Fruit fly (Drosophila melanogaster) whole organism, embryonic: ENCODE results near the gene CG12783.
A peak's percentile ranks its signal among the peaks of the same experiment; 100 is the strongest.

Source experiments
- Asciz ChIP-seq: fragments of 200-800 bp; sonication (Bioruptor generic); optimal IDR thresholded peaks from 2 replicates; lab custom pipeline; 2017; ENCODE audit warnings: missing biosample characterization, mild to moderate bottlenecking, missing genetic modification characterization, missing genetic modification reagents
- Atf3 ChIP-seq: fragments of 200-800 bp; sonication (Bioruptor generic); optimal IDR thresholded peaks from 3 replicates; lab custom pipeline; 2016; ENCODE audit warnings: missing biosample characterization, missing genetic modification characterization
- Blimp-1 ChIP-seq: fragments of 200-800 bp; sonication (Bioruptor generic); optimal IDR thresholded peaks from 3 replicates; lab custom pipeline; 2018; ENCODE audit warnings: missing biosample characterization, missing genetic modification characterization, mild to moderate bottlenecking, moderate library complexity, missing genetic modification reagents
- CG10274 ChIP-seq: fragments of 200-800 bp; sonication (Bioruptor generic); optimal IDR thresholded peaks from 3 replicates; lab custom pipeline; 2017; ENCODE audit warnings: missing biosample characterization, mild to moderate bottlenecking, missing genetic modification characterization
- CG10959 ChIP-seq: fragments of 200-800 bp; sonication (Bioruptor generic); IDR thresholded peaks from 2 replicates; pipeline ENCODE4 v1.3.6; 2022; ENCODE audit warnings: missing biosample characterization, missing genetic modification characterization
- CG13775 ChIP-seq: fragments of 200-800 bp; sonication (Bioruptor generic); optimal IDR thresholded peaks from 3 replicates; lab custom pipeline; 2017; ENCODE audit warnings: missing biosample characterization, mild to moderate bottlenecking, missing genetic modification characterization
- CG15696 ChIP-seq: fragments of 200-800 bp; sonication (Bioruptor generic); optimal IDR thresholded peaks from 2 replicates; lab custom pipeline; 2019; ENCODE audit warnings: missing biosample characterization, mild to moderate bottlenecking, missing genetic modification characterization, moderate library complexity
- CG17361 ChIP-seq: fragments of 200-800 bp; sonication (Bioruptor generic); IDR thresholded peaks from 3 replicates; pipeline ENCODE4 v1.3.6; 2022; ENCODE audit warnings: missing biosample characterization, missing genetic modification characterization
- CG3065 ChIP-seq: fragments of 200-800 bp; sonication (Bioruptor generic); optimal IDR thresholded peaks from 2 replicates; lab custom pipeline; 2016; ENCODE audit warnings: missing biosample characterization, missing genetic modification characterization
- CG4282 ChIP-seq: fragments of 200-800 bp; sonication (Bioruptor generic); optimal IDR thresholded peaks from 2 replicates; lab custom pipeline; 2016; ENCODE audit warnings: missing biosample characterization, missing genetic modification characterization
- CG6791 ChIP-seq: fragments of 200-800 bp; sonication (Bioruptor generic); IDR thresholded peaks from 3 replicates; pipeline ENCODE4 v1.3.6; 2022; ENCODE audit warnings: missing biosample characterization, missing genetic modification characterization; ENCODE audit not compliant: partially characterized antibody
- CG7357 ChIP-seq: fragments of 200-800 bp; sonication (Bioruptor generic); IDR thresholded peaks from 3 replicates; pipeline ENCODE4 v1.3.6; 2022; ENCODE audit warnings: missing biosample characterization, missing genetic modification characterization
- CG8359 ChIP-seq: fragments of 200-800 bp; sonication (Bioruptor generic); optimal IDR thresholded peaks from 2 replicates; lab custom pipeline; 2017; ENCODE audit warnings: missing biosample characterization, mild to moderate bottlenecking, missing genetic modification characterization, borderline replicate concordance
- CTCF ChIP-seq: fragments of 200-800 bp; sonication (Bioruptor generic); optimal IDR thresholded peaks from 2 replicates; lab custom pipeline; 2017; ENCODE audit warnings: missing biosample characterization, mild to moderate bottlenecking, missing genetic modification characterization, moderate library complexity
- Doc3 ChIP-seq: fragments of 200-800 bp; sonication (Bioruptor generic); IDR thresholded peaks from 3 replicates; pipeline ENCODE4 v1.3.6; 2022; ENCODE audit warnings: missing biosample characterization, missing genetic modification characterization; ENCODE audit not compliant: partially characterized antibody
- Drgx ChIP-seq: fragments of 200-800 bp; sonication (Bioruptor generic); IDR thresholded peaks from 2 replicates; pipeline ENCODE4 v1.3.6; 2022; ENCODE audit warnings: missing biosample characterization, missing genetic modification characterization
- H2.0 ChIP-seq: fragments of 200-800 bp; sonication (Bioruptor generic); IDR thresholded peaks from 2 replicates; pipeline ENCODE4 v1.3.6; 2022; ENCODE audit warnings: missing biosample characterization, missing genetic modification characterization
- HmgD ChIP-seq: fragments of 200-800 bp; sonication (Bioruptor generic); optimal IDR thresholded peaks from 3 replicates; lab custom pipeline; 2016; ENCODE audit warnings: missing biosample characterization, missing genetic modification characterization
- Hmr ChIP-seq: fragments of 200-800 bp; sonication (Bioruptor generic); optimal IDR thresholded peaks from 3 replicates; lab custom pipeline; 2017; ENCODE audit warnings: mild to moderate bottlenecking, missing biosample characterization, missing genetic modification reagents, missing genetic modification characterization
- MESR4 ChIP-seq: fragments of 200-800 bp; sonication (Bioruptor generic); optimal IDR thresholded peaks from 2 replicates; lab custom pipeline; 2018; ENCODE audit warnings: missing biosample characterization, mild to moderate bottlenecking, missing genetic modification characterization, moderate library complexity
- Meics ChIP-seq: fragments of 200-800 bp; sonication (Bioruptor generic); optimal IDR thresholded peaks from 2 replicates; lab custom pipeline; 2017; ENCODE audit warnings: missing biosample characterization, mild to moderate bottlenecking, missing genetic modification characterization
- NFAT ChIP-seq: fragments of 200-800 bp; sonication (Bioruptor generic); IDR thresholded peaks from 2 replicates; pipeline ENCODE4 v1.3.6; 2022; ENCODE audit warnings: missing biosample characterization, missing genetic modification characterization
- Nf-YB ChIP-seq: fragments of 200-800 bp; sonication (Bioruptor generic); optimal IDR thresholded peaks from 3 replicates; lab custom pipeline; 2019; ENCODE audit warnings: missing biosample characterization, mild to moderate bottlenecking, missing genetic modification characterization, moderate library complexity
- Side ChIP-seq: fragments of 200-800 bp; sonication (Bioruptor generic); optimal IDR thresholded peaks from 2 replicates; lab custom pipeline; 2016; ENCODE audit warnings: missing biosample characterization, missing genetic modification characterization
- Ssrp ChIP-seq: fragments of 200-800 bp; sonication (Bioruptor generic); optimal IDR thresholded peaks from 2 replicates; lab custom pipeline; 2018; ENCODE audit warnings: missing biosample characterization, mild to moderate bottlenecking, missing genetic modification characterization, moderate library complexity
- Trl ChIP-seq, 3 experiments: fragments of >200 bp in 2 of 3; fragments of 200-800 bp in 1 of 3; sonication (Bioruptor generic) in 1 of 3; optimal IDR thresholded peaks; 2 replicates in 1 of 3; 3 replicates in 2 of 3; lab custom pipeline; 2016 to 2017; ENCODE audit warnings: missing biosample characterization in 1 of 3, missing genetic modification characterization in 1 of 3
- aop ChIP-seq: fragments of 200-800 bp; sonication (Bioruptor generic); IDR thresholded peaks from 2 replicates; pipeline ENCODE4 v1.3.6; 2022; ENCODE audit warnings: missing biosample characterization, missing genetic modification characterization
- ap ChIP-seq: fragments of 200-800 bp; sonication (Bioruptor generic); IDR thresholded peaks from 2 replicates; pipeline ENCODE4 v1.3.6; 2022; ENCODE audit warnings: missing biosample characterization, missing genetic modification characterization
- bigmax ChIP-seq: fragments of 200-800 bp; sonication (Bioruptor generic); optimal IDR thresholded peaks from 2 replicates; lab custom pipeline; 2018; ENCODE audit warnings: missing biosample characterization, mild to moderate bottlenecking, missing genetic modification characterization
- bsh ChIP-seq, 2 experiments: fragments of 200-800 bp; sonication (Bioruptor generic); optimal IDR thresholded peaks; 2 replicates each; lab custom pipeline; 2017 to 2018; ENCODE audit warnings: mild to moderate bottlenecking in 2 of 2, missing biosample characterization in 2 of 2, missing genetic modification characterization in 2 of 2, moderate library complexity in 1 of 2
- chn ChIP-seq: fragments of 200-800 bp; sonication (Bioruptor generic); optimal IDR thresholded peaks from 2 replicates; lab custom pipeline; 2016; ENCODE audit warnings: missing biosample characterization, missing genetic modification characterization
- cwo ChIP-seq: fragments of 200-800 bp; sonication (Bioruptor generic); optimal IDR thresholded peaks from 3 replicates; lab custom pipeline; 2017; ENCODE audit warnings: missing biosample characterization, missing genetic modification characterization, mild to moderate bottlenecking, moderate library complexity, missing genetic modification reagents
- dati ChIP-seq: fragments of 200-800 bp; sonication (Bioruptor generic); IDR thresholded peaks from 2 replicates; pipeline ENCODE4 v1.3.6; 2022; ENCODE audit warnings: missing biosample characterization, missing genetic modification characterization
- dysf ChIP-seq: fragments of 200-800 bp; sonication (Bioruptor generic); IDR thresholded peaks from 3 replicates; pipeline ENCODE4 v1.3.6; 2022; ENCODE audit warnings: missing biosample characterization, missing genetic modification characterization
- eve ChIP-seq, 2 experiments: fragments of >200 bp; optimal IDR thresholded peaks; 2 replicates each; lab custom pipeline; 2017; ENCODE audit warnings: missing biosample characterization in 2 of 2, missing genetic modification characterization in 2 of 2
- eyg ChIP-seq: fragments of 200-800 bp; sonication (Bioruptor generic); optimal IDR thresholded peaks from 3 replicates; lab custom pipeline; 2016; ENCODE audit warnings: missing biosample characterization, missing genetic modification characterization
- fd64A ChIP-seq: fragments of 200-800 bp; sonication (Bioruptor generic); optimal IDR thresholded peaks from 3 replicates; lab custom pipeline; 2018; ENCODE audit warnings: missing biosample characterization, mild to moderate bottlenecking, missing genetic modification characterization
- gcm2 ChIP-seq: fragments of 200-800 bp; sonication (Bioruptor generic); optimal IDR thresholded peaks from 2 replicates; lab custom pipeline; 2016; ENCODE audit warnings: missing biosample characterization, missing genetic modification characterization
- grn ChIP-seq: fragments of 200-800 bp; sonication (Bioruptor generic); optimal IDR thresholded peaks from 3 replicates; lab custom pipeline; 2017; ENCODE audit warnings: missing biosample characterization, missing genetic modification characterization
- gsb ChIP-seq: fragments of 200-800 bp; sonication (Bioruptor generic); IDR thresholded peaks from 2 replicates; pipeline ENCODE4 v1.3.6; 2022; ENCODE audit warnings: missing biosample characterization, missing genetic modification characterization
- her ChIP-seq: fragments of 200-800 bp; sonication (Bioruptor generic); optimal IDR thresholded peaks from 2 replicates; lab custom pipeline; 2016; ENCODE audit warnings: missing biosample characterization, missing genetic modification characterization
- odd ChIP-seq: fragments of 200-800 bp; sonication (Bioruptor generic); optimal IDR thresholded peaks from 2 replicates; lab custom pipeline; 2017; ENCODE audit warnings: missing biosample characterization, mild to moderate bottlenecking, missing genetic modification characterization
- pros ChIP-seq: fragments of 200-800 bp; sonication (Bioruptor generic); optimal IDR thresholded peaks from 3 replicates; lab custom pipeline; 2019; ENCODE audit warnings: missing biosample characterization, mild to moderate bottlenecking, missing genetic modification characterization, moderate library complexity
- pum ChIP-seq: fragments of 200-800 bp; sonication (Bioruptor generic); optimal IDR thresholded peaks from 2 replicates; lab custom pipeline; 2016; ENCODE audit warnings: missing biosample characterization, missing genetic modification characterization
- sc ChIP-seq, 3 experiments: fragments of >200 bp in 2 of 3; fragments of 200-800 bp in 1 of 3; sonication (Bioruptor generic) in 1 of 3; optimal IDR thresholded peaks; 2 replicates in 2 of 3; 3 replicates in 1 of 3; lab custom pipeline; 2017; ENCODE audit warnings: mild to moderate bottlenecking in 1 of 3, missing biosample characterization in 1 of 3, missing genetic modification characterization in 1 of 3, missing genetic modification reagents in 1 of 3
- slbo ChIP-seq: fragments of 200-800 bp; sonication (Bioruptor generic); IDR thresholded peaks from 2 replicates; pipeline ENCODE4 v1.3.6; 2022; ENCODE audit warnings: missing biosample characterization, missing genetic modification characterization
- tll ChIP-seq, 2 experiments: fragments of 200-800 bp in 1 of 2; fragments of >200 bp in 1 of 2; sonication (Bioruptor generic) in 1 of 2; optimal IDR thresholded peaks; 2 replicates each; lab custom pipeline; 2017 to 2019; ENCODE audit warnings: missing biosample characterization in 2 of 2, missing genetic modification characterization in 2 of 2, mild to moderate bottlenecking in 1 of 2, moderate library complexity in 1 of 2
- usp ChIP-seq: fragments of >200 bp; optimal IDR thresholded peaks from 2 replicates; lab custom pipeline; 2017; ENCODE audit warnings: missing biosample characterization, missing genetic modification characterization
- zen ChIP-seq: fragments of 200-800 bp; sonication (Bioruptor generic); optimal IDR thresholded peaks from 3 replicates; lab custom pipeline; 2018; ENCODE audit warnings: missing biosample characterization, mild to moderate bottlenecking, missing genetic modification characterization, moderate library complexity
- zfh2 ChIP-seq: fragments of 200-800 bp; sonication (Bioruptor generic); optimal IDR thresholded peaks from 2 replicates; lab custom pipeline; 2016; ENCODE audit warnings: missing biosample characterization, missing genetic modification characterization

CG12783 gene

DNA sequence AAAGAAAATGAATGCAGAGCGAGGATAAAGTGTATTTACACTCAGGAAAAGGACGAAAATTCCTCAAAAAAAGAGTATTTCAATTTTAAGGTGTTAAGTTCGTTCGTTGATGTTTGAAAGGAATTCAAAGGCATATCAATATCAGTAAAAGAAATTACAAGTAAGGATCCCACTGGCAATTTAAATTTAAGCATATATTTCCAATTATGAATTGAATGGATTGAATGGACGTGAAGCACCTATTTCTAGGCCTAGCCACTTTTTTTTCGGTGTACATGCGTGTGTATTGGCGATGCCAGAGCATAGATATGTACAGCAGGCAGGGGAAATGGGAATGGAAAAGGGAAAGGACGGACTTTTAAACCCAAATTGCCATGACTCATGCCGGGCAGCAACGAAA is 17.4 kb upstream of the CG12783 start (continued):
- peak in 1 of 2 experiments; percentile 14 for TF ChIP-seq bsh (GFP tag; optimal IDR thresholded peaks at IDR 0.05; lab: Kevin White, UChicago)
- no peak for TF ChIP-seq Hmr (GFP tag; lab: Kevin White, UChicago)
- TF ChIP-seq grn (GFP tag; lab: Kevin White, UChicago) = peak; percentile 33
- no peak for TF ChIP-seq HmgD (GFP tag; lab: Kevin White, UChicago)
- no peak for TF ChIP-seq NFAT (GFP tag; lab: Robert Waterston, UW)
- no peak for TF ChIP-seq Meics (GFP tag; lab: Kevin White, UChicago)
- TF ChIP-seq pum (GFP tag; lab: Kevin White, UChicago) = peak; percentile 22
- no peak for TF ChIP-seq Trl (optimal IDR thresholded peaks at IDR 0.05; lab: Kevin White, UChicago)
- TF ChIP-seq Trl (GFP tag; optimal IDR thresholded peaks at IDR 0.05; lab: Kevin White, UChicago) = peak; percentile 5
- TF ChIP-seq eve (GFP tag; optimal IDR thresholded peaks at IDR 0.05; lab: Kevin White, UChicago) = peak in 1 of 2 experiments; percentile 34
- no peak for TF ChIP-seq Asciz (GFP tag; lab: Kevin White, UChicago)
- TF ChIP-seq Doc3 (GFP tag; lab: Robert Waterston, UW) = no peak
- no peak for TF ChIP-seq CG7357 (GFP tag; lab: Robert Waterston, UW)
- TF ChIP-seq Side = peak; percentile 7
- TF ChIP-seq gsb (GFP tag; lab: Robert Waterston, UW) = no peak
- TF ChIP-seq CG17361 = peak; percentile 41; the same call in 1 of the 3 replicates
- no peak for TF ChIP-seq dati (GFP tag; lab: Robert Waterston, UW)
- TF ChIP-seq CTCF (GFP tag; lab: Kevin White, UChicago) = no peak
- no peak for TF ChIP-seq CG3065 (GFP tag; lab: Kevin White, UChicago)
- no peak for TF ChIP-seq CG13775 (GFP tag; lab: Kevin White, UChicago)
- TF ChIP-seq CG6791 = no peak
- TF ChIP-seq dysf (GFP tag; lab: Robert Waterston, UW) = no peak
- TF ChIP-seq CG15696 (tag; lab: Kevin White, UChicago) = peak; percentile 82
- TF ChIP-seq Atf3 (GFP tag; lab: Kevin White, UChicago) = no peak
- no peak for TF ChIP-seq sc (optimal IDR thresholded peaks at IDR 0.05; lab: Kevin White, UChicago)
- no peak for TF ChIP-seq sc (GFP tag; optimal IDR thresholded peaks at IDR 0.05; lab: Kevin White, UChicago)
- no peak for TF ChIP-seq usp
- TF ChIP-seq CG10959 (GFP tag; lab: Robert Waterston, UW) = 0 out of 2 replicates have a peak, but pooled peaks have one; percentile 19
- TF ChIP-seq CG4282 (GFP tag; lab: Kevin White, UChicago) = no peak
- TF ChIP-seq ap = no peak
- peak; percentile 38 to 79 for TF ChIP-seq tll (GFP tag; optimal IDR thresholded peaks at IDR 0.05; lab: Kevin White, UChicago)
- no peak for TF ChIP-seq bigmax (GFP tag; lab: Kevin White, UChicago)
- TF ChIP-seq CG8359 (GFP tag; lab: Kevin White, UChicago) = no peak
- no peak for TF ChIP-seq eyg
- no peak for TF ChIP-seq aop (GFP tag; lab: Robert Waterston, UW)
- no peak for TF ChIP-seq gcm2 (GFP tag; lab: Kevin White, UChicago)
- no peak for TF ChIP-seq chn (GFP tag; lab: Kevin White, UChicago)
- no peak for TF ChIP-seq zfh2
- TF ChIP-seq slbo (GFP tag; lab: Robert Waterston, UW) = no peak
- TF ChIP-seq H2.0 (GFP tag; lab: Robert Waterston, UW) = no peak
- peak; percentile 80 for TF ChIP-seq zen (tag; lab: Kevin White, UChicago)
- no peak for TF ChIP-seq CG10274 (GFP tag; lab: Kevin White, UChicago)
- TF ChIP-seq cwo (GFP tag; lab: Kevin White, UChicago) = no peak
- no peak for TF ChIP-seq Drgx
- TF ChIP-seq Nf-YB = no peak
- TF ChIP-seq Ssrp (tag; lab: Kevin White, UChicago) = peak; percentile 22
- no peak for TF ChIP-seq fd64A (GFP tag; lab: Kevin White, UChicago)
- no peak for TF ChIP-seq her (GFP tag; lab: Kevin White, UChicago)
- TF ChIP-seq Blimp-1 (GFP tag; lab: Kevin White, UChicago) = no peak
- no peak for TF ChIP-seq pros (GFP tag; lab: Kevin White, UChicago)
- TF ChIP-seq odd (GFP tag; lab: Kevin White, UChicago) = no peak
- TF ChIP-seq MESR4 = no peak
